Worm (Caenorhabditis elegans): Measurements from ENCODE around the gene F37A8.2.

DNA sequence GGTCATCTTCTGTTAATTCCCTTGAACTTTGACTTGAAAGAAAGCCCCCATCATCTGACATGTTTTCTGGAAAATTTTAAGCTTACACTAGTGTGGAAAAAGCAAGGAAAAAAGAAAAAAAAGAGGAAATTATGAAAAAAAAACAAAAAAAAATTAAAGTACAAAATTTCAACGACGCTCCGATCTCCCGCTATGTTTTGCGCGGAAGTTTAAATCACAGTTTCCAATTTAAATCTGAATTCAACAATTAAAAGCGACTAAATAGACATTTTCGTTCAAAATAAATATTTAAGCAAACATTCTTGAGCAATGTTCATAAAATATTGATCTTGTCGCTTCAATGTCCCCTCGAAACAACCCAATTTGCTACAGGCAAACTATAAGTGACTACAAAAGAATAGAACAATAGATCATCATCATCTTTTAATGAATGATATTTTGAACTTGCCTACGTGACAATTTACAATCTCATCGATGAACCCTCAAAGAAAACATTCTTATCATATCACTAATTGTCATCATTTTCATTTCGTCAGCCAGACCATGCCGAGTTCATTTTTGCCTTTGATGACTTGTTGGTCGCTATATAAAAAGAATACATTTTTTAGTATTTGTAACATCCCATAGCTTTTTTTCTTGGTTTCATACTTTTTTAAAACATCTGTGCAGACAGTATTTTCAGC lies 9.5 kb downstream of the F37A8.2 start, which contains the start of the genes metl-6 and nit-1:
- no peak for TF ChIP-seq cebp-2 (GFP tag; IDR thresholded peaks at IDR 0.05)
- TF ChIP-seq Y95B8A.8 (GFP tag; IDR thresholded peaks at IDR 0.05), result no peak
- TF ChIP-seq mcd-1 (GFP tag; IDR thresholded peaks at IDR 0.05), result no peak
- TF ChIP-seq F49E8.2 (tag; optimal IDR thresholded peaks at IDR 0.05; ENCODE audit: insufficient read depth), result no peak
- no peak for TF ChIP-seq akir-1 (GFP tag; optimal IDR thresholded peaks at IDR 0.05)
- TF ChIP-seq sptf-2 (GFP tag; optimal IDR thresholded peaks at IDR 0.05), result no peak
- peak in 1 of 3 experiments; percentile 10 for TF ChIP-seq lin-35 (GFP tag; optimal IDR thresholded peaks at IDR 0.05)
- TF ChIP-seq cebp-1 (GFP tag; IDR thresholded peaks at IDR 0.05), result no peak
- TF ChIP-seq cebp-1 (tag; optimal IDR thresholded peaks at IDR 0.05), result no peak
- no peak for TF ChIP-seq nhr-27 (tag; optimal IDR thresholded peaks at IDR 0.05)
- no peak for TF ChIP-seq dox-1 (GFP tag; IDR thresholded peaks at IDR 0.05)
- no peak for TF ChIP-seq dpl-1 (GFP tag; optimal IDR thresholded peaks at IDR 0.05)
- no peak for TF ChIP-seq hmg-1.2 (GFP tag; IDR thresholded peaks at IDR 0.05)

Data from whole organism, young adult.